Worm (Caenorhabditis elegans): ENCODE measurements around the gene col-121.

The col-121 gene

ce11 chrIV:9374529-9374928 is 21.5 kb downstream of the col-121 start, which contains the start of gene C10C5.3:
Gene C10C5.3 (plus strand): TSS chrIV:9374829.
- no peak for TF ChIP-seq snpc-4 (tag; optimal IDR thresholded peaks at IDR 0.05)
- no peak for TF ChIP-seq sem-2 (GFP tag; optimal IDR thresholded peaks at IDR 0.05)
- TF ChIP-seq hlh-1 (tag; optimal IDR thresholded peaks at IDR 0.05) = no peak

- TF ChIP-seq pha-4 (tag; optimal IDR thresholded peaks at IDR 0.05) (no peak), ces-1 (GFP tag; optimal IDR thresholded peaks at IDR 0.05) (peak; percentile 53), blmp-1 (tag; optimal IDR thresholded peaks at IDR 0.05) (no peak), ceh-83 (GFP tag; optimal IDR thresholded peaks at IDR 0.05) (no peak), mab-5 (tag; optimal IDR thresholded peaks at IDR 0.05) (no peak), nhr-28 (tag; optimal IDR thresholded peaks at IDR 0.05) (no peak)
These were observed 24.9 kb downstream of the col-121 start, which contains the start of gene fbxc-58 for ce11 chrIV:9371126-9371525. Gene fbxc-58 (plus strand): TSS chrIV:9371508.

- TF ChIP-seq ceh-39 (tag; optimal IDR thresholded peaks at IDR 0.05) (no peak), mep-1 (tag; optimal IDR thresholded peaks at IDR 0.05) (no peak), ces-1 (GFP tag; optimal IDR thresholded peaks at IDR 0.05) (peak; percentile 2), hlh-1 (tag; optimal IDR thresholded peaks at IDR 0.05) (peak; percentile 29), pha-4 (tag; optimal IDR thresholded peaks at IDR 0.05) (peak; percentile 55)
These were observed 28.0 kb downstream of the col-121 start for ce11 chrIV:9367852-9368627.

- TF ChIP-seq bed-3 (GFP tag; optimal IDR thresholded peaks at IDR 0.05) (no peak), hlh-1 (tag; optimal IDR thresholded peaks at IDR 0.05) (no peak), lsy-2 (tag; optimal IDR thresholded peaks at IDR 0.05) (peak; percentile 71)
These were observed 29.6 kb downstream of the col-121 start, which contains the start of gene pezo-1 for ce11 chrIV:9366411-9366810. Gene pezo-1 (minus strand): TSS chrIV:9366511.

ce11 chrIV:9353728-9354127 is 42.3 kb downstream of the col-121 start:
- no peak for TF ChIP-seq unc-120 (tag; optimal IDR thresholded peaks at IDR 0.05; ENCODE audit: poor library complexity, severe bottlenecking)
- no peak for TF ChIP-seq mep-1 (tag; optimal IDR thresholded peaks at IDR 0.05)
- no peak for TF ChIP-seq sem-2 (GFP tag; optimal IDR thresholded peaks at IDR 0.05)
- TF ChIP-seq flh-1 (GFP tag; optimal IDR thresholded peaks at IDR 0.05) = no peak
- no peak for TF ChIP-seq bed-3 (GFP tag; optimal IDR thresholded peaks at IDR 0.05)
- TF ChIP-seq tbx-8 (GFP tag; optimal IDR thresholded peaks at IDR 0.05) = no peak
- no peak for TF ChIP-seq lin-13 (tag; optimal IDR thresholded peaks at IDR 0.05)
- no peak for TF ChIP-seq pha-4 (tag; optimal IDR thresholded peaks at IDR 0.05)
- no peak for TF ChIP-seq ceh-83 (GFP tag; optimal IDR thresholded peaks at IDR 0.05)

All from whole organism, mixed stage, embryonic.